Fruit fly (Drosophila melanogaster): Measurements from ENCODE around the gene CG31673.
A peak's percentile ranks its signal among the peaks of the same experiment; 100 is the strongest.

The CG31673 gene

dm6 chr2L:20805624-20806339 is 23.6 kb upstream of the CG31673 start (continued):
- TF ChIP-seq kay (GFP tag; optimal IDR thresholded peaks at IDR 0.05) (peak; percentile 92), aop (GFP tag; IDR thresholded peaks at IDR 0.05) (peak; percentile 73), CG11504 (tag; optimal IDR thresholded peaks at IDR 0.05) (peak; percentile 95), CG8281 (tag; optimal IDR thresholded peaks at IDR 0.05) (peak; percentile 85), CkIIα-i1 (GFP tag; IDR thresholded peaks at IDR 0.05) (peak; percentile 53; the same call in 1 of the 2 replicates), Fer3 (tag; optimal IDR thresholded peaks at IDR 0.05) (peak; percentile 97), Lim3 (GFP tag; IDR thresholded peaks at IDR 0.05) (peak; percentile 89), Six4 (GFP tag; optimal IDR thresholded peaks at IDR 0.05) (peak; percentile 88), Oaz (GFP tag; IDR thresholded peaks at IDR 0.05) (peak; percentile 90), NC2β (GFP tag; optimal IDR thresholded peaks at IDR 0.05) (peak; percentile 78), Stat92E (GFP tag; optimal IDR thresholded peaks at IDR 0.05) (peak in 1 of 3 experiments; percentile 87), h (optimal IDR thresholded peaks at IDR 0.05) (no peak), CG10543 (GFP tag; optimal IDR thresholded peaks at IDR 0.05) (peak; percentile 97), BEAF-32 (GFP tag; optimal IDR thresholded peaks at IDR 0.05) (peak; percentile 7), CG7928 (GFP tag; optimal IDR thresholded peaks at IDR 0.05) (peak; percentile 68), Lhr (GFP tag; optimal IDR thresholded peaks at IDR 0.05) (peak; percentile 79), Blimp-1 (GFP tag; optimal IDR thresholded peaks at IDR 0.05) (peak; percentile 94), CG2875 (GFP tag; optimal IDR thresholded peaks at IDR 0.05) (peak; percentile 95), Meics (GFP tag; optimal IDR thresholded peaks at IDR 0.05) (peak; percentile 96), dmrt99B (tag; optimal IDR thresholded peaks at IDR 0.05) (peak; percentile 97), pho (GFP tag; optimal IDR thresholded peaks at IDR 0.05) (peak; percentile 86), E2f1 (GFP tag; IDR thresholded peaks at IDR 0.05) (peak; percentile 95), Sry-β (GFP tag; optimal IDR thresholded peaks at IDR 0.05) (peak; percentile 45), amos (GFP tag; IDR thresholded peaks at IDR 0.05; ENCODE audit: partially characterized antibody) (peak; percentile 29; the same call in 1 of the 2 replicates), CG32767 (GFP tag; IDR thresholded peaks at IDR 0.05) (peak; percentile 95), sna (GFP tag; IDR thresholded peaks at IDR 0.05; ENCODE audit: partially characterized antibody) (peak; percentile 33; the same call in 1 of the 2 replicates), ind (GFP tag; optimal IDR thresholded peaks at IDR 0.05) (peak; percentile 94), Nf-YA (GFP tag; IDR thresholded peaks at IDR 0.05) (peak; percentile 87), Nf-YC (tag; optimal IDR thresholded peaks at IDR 0.05) (peak; percentile 85), chm (GFP tag; IDR thresholded peaks at IDR 0.05) (peak; percentile 90), CG4820 (GFP tag; optimal IDR thresholded peaks at IDR 0.05) (peak; percentile 90), rib (GFP tag; IDR thresholded peaks at IDR 0.05) (peak; percentile 91), sens-2 (GFP tag; IDR thresholded peaks at IDR 0.05) (peak; percentile 74), vvl (GFP tag; IDR thresholded peaks at IDR 0.05) (peak; percentile 98), CG2116 (GFP tag; optimal IDR thresholded peaks at IDR 0.05) (peak; percentile 73), CG11093 (GFP tag; IDR thresholded peaks at IDR 0.05) (peak; percentile 91), CG15073 (GFP tag; optimal IDR thresholded peaks at IDR 0.05) (peak; percentile 57), CG31224 (GFP tag; IDR thresholded peaks at IDR 0.05) (peak; percentile 88), tap (tag; optimal IDR thresholded peaks at IDR 0.05) (peak; percentile 95), CG10267 (tag; optimal IDR thresholded peaks at IDR 0.05) (peak; percentile 90), sisA (GFP tag; IDR thresholded peaks at IDR 0.05) (peak; percentile 92), ewg (GFP tag; optimal IDR thresholded peaks at IDR 0.05) (peak; percentile 89), CG17912 (GFP tag; optimal IDR thresholded peaks at IDR 0.05) (peak; percentile 57), pb (GFP tag; optimal IDR thresholded peaks at IDR 0.05) (no peak), CG17802 (tag; optimal IDR thresholded peaks at IDR 0.05) (peak; percentile 75), twi (tag; optimal IDR thresholded peaks at IDR 0.05) (peak; percentile 89), Optix (GFP tag; IDR thresholded peaks at IDR 0.05) (peak; percentile 91), Mes4 (GFP tag; optimal IDR thresholded peaks at IDR 0.05) (peak; percentile 70), Deaf1 (tag; optimal IDR thresholded peaks at IDR 0.05) (peak; percentile 81)

Data from whole organism, embryonic.